Worm (Caenorhabditis elegans) whole organism, L2 larva: Measurements from ENCODE around the gene Y57G11C.48.
A peak's percentile ranks its signal among the peaks of the same experiment; 100 is the strongest.

ENCODE experiments used
- C34F6.9 ChIP-seq: fragments of 150-350 bp; optimal IDR thresholded peaks from 2 replicates; lab custom pipeline; 2014; ENCODE audit warnings: missing biosample characterization, missing genetic modification characterization
- F13H6.1 ChIP-seq: sonication (generic microtip); optimal IDR thresholded peaks from 2 replicates; lab custom pipeline; 2016; ENCODE audit warnings: missing genetic modification characterization, missing compliant biosample characterization
- R02D3.7 ChIP-seq: fragments of 150-350 bp; optimal IDR thresholded peaks from 2 replicates; lab custom pipeline; 2014; ENCODE audit warnings: missing biosample characterization, missing genetic modification characterization
- Y55F3AM.14 ChIP-seq: fragments of 200-800 bp; sonication (Bioruptor generic); optimal IDR thresholded peaks from 2 replicates; lab custom pipeline; 2018; ENCODE audit warnings: mild to moderate bottlenecking, missing genetic modification characterization, missing compliant biosample characterization
- ZK546.5 ChIP-seq: sonication (generic microtip); optimal IDR thresholded peaks from 2 replicates; lab custom pipeline; 2017; ENCODE audit warnings: missing biosample characterization, missing genetic modification characterization
- ama-1 ChIP-seq: fragments of 150-350 bp; optimal IDR thresholded peaks from 2 replicates; lab custom pipeline; 2018; ENCODE audit warnings: inconsistent platforms
- ceh-82 ChIP-seq: fragments of 150-350 bp; optimal IDR thresholded peaks from 2 replicates; lab custom pipeline; 2014; ENCODE audit warnings: missing biosample characterization, missing genetic modification characterization
- crh-2 ChIP-seq: sonication (generic microtip); optimal IDR thresholded peaks from 2 replicates; lab custom pipeline; 2017; ENCODE audit warnings: missing biosample characterization, missing genetic modification characterization
- dmd-4 ChIP-seq: sonication (generic microtip); optimal IDR thresholded peaks from 2 replicates; lab custom pipeline; 2017; ENCODE audit warnings: missing biosample characterization, missing genetic modification characterization
- elt-1 ChIP-seq: fragments of 150-350 bp; optimal IDR thresholded peaks from 2 replicates; lab custom pipeline; 2014; ENCODE audit warnings: missing biosample characterization, missing genetic modification characterization
- elt-3 ChIP-seq: sonication (generic microtip); optimal IDR thresholded peaks from 2 replicates; lab custom pipeline; 2017; ENCODE audit warnings: missing biosample characterization, missing genetic modification characterization
- fos-1 ChIP-seq: fragments of 150-350 bp; optimal IDR thresholded peaks from 2 replicates; lab custom pipeline; 2014; ENCODE audit warnings: missing biosample characterization, missing genetic modification characterization
- gmeb-1 ChIP-seq: fragments of 150-350 bp; optimal IDR thresholded peaks from 2 replicates; lab custom pipeline; 2014; ENCODE audit warnings: missing biosample characterization, missing genetic modification characterization
- lin-13 ChIP-seq: fragments of 150-350 bp; optimal IDR thresholded peaks from 2 replicates; lab custom pipeline; 2014; ENCODE audit warnings: missing biosample characterization, missing genetic modification reagents, missing genetic modification characterization
- lsy-2 ChIP-seq, 2 experiments: fragments of 150-350 bp in 1 of 2; sonication (generic microtip) in 1 of 2; optimal IDR thresholded peaks; 2 replicates each; lab custom pipeline; 2014 to 2017; ENCODE audit warnings: missing biosample characterization in 2 of 2, missing genetic modification characterization in 2 of 2
- mbf-1 ChIP-seq: sonication (generic microtip); optimal IDR thresholded peaks from 2 replicates; lab custom pipeline; 2017; ENCODE audit warnings: missing biosample characterization, missing genetic modification characterization
- mdl-1 ChIP-seq, 2 experiments: fragments of 150-350 bp in 1 of 2; sonication (generic microtip) in 1 of 2; optimal IDR thresholded peaks; 2 replicates each; lab custom pipeline; 2017; ENCODE audit warnings: missing biosample characterization in 2 of 2, missing genetic modification characterization in 2 of 2
- nhr-10 ChIP-seq: sonication (generic microtip); optimal IDR thresholded peaks from 2 replicates; lab custom pipeline; 2017; ENCODE audit warnings: missing biosample characterization, missing genetic modification characterization
- nhr-11 ChIP-seq: fragments of 150-350 bp; optimal IDR thresholded peaks from 2 replicates; lab custom pipeline; 2014; ENCODE audit warnings: missing biosample characterization, missing genetic modification characterization
- nhr-129 ChIP-seq: fragments of 150-350 bp; optimal IDR thresholded peaks from 2 replicates; lab custom pipeline; 2014; ENCODE audit warnings: missing biosample characterization, missing genetic modification characterization
- nhr-21 ChIP-seq: fragments of 150-350 bp; optimal IDR thresholded peaks from 2 replicates; lab custom pipeline; 2014; ENCODE audit warnings: missing biosample characterization, missing genetic modification characterization
- nhr-23 ChIP-seq: fragments of 150-350 bp; optimal IDR thresholded peaks from 2 replicates; lab custom pipeline; 2014; ENCODE audit warnings: missing biosample characterization, missing genetic modification reagents, missing genetic modification characterization
- nhr-237 ChIP-seq: fragments of 150-350 bp; optimal IDR thresholded peaks from 2 replicates; lab custom pipeline; 2014; ENCODE audit warnings: missing biosample characterization, missing genetic modification characterization
- nhr-25 ChIP-seq: fragments of 150-350 bp; sonication (generic microtip); optimal IDR thresholded peaks from 3 replicates; lab custom pipeline; 2014; ENCODE audit warnings: missing biosample characterization, missing genetic modification characterization
- nhr-77 ChIP-seq: fragments of 150-350 bp; optimal IDR thresholded peaks from 2 replicates; lab custom pipeline; 2014; ENCODE audit warnings: missing biosample characterization, missing genetic modification characterization
- sem-4 ChIP-seq: fragments of 150-350 bp; optimal IDR thresholded peaks from 2 replicates; lab custom pipeline; 2014; ENCODE audit warnings: missing biosample characterization, missing genetic modification reagents, missing genetic modification characterization
- sma-9 ChIP-seq, 2 experiments: fragments of 150-350 bp in 1 of 2; sonication (generic microtip) in 1 of 2; optimal IDR thresholded peaks; 2 replicates each; lab custom pipeline; 2014 to 2016; ENCODE audit warnings: missing genetic modification characterization in 2 of 2, mild to moderate bottlenecking in 1 of 2, missing biosample characterization in 1 of 2, missing compliant biosample characterization in 1 of 2, missing genetic modification reagents in 1 of 2, moderate library complexity in 1 of 2
- snpc-4 ChIP-seq: fragments of 150-350 bp; optimal IDR thresholded peaks from 2 replicates; lab custom pipeline; 2014; ENCODE audit warnings: missing biosample characterization, missing genetic modification characterization
- unc-39 ChIP-seq: fragments of 150-350 bp; optimal IDR thresholded peaks from 2 replicates; lab custom pipeline; 2014; ENCODE audit warnings: missing biosample characterization, missing genetic modification characterization
- ztf-1 ChIP-seq: fragments of 200-800 bp; sonication (Bioruptor generic); conservative IDR thresholded peaks from 2 replicates; pipeline ENCODE4 v1.3.6; 2022; ENCODE audit warnings: missing genetic modification characterization, missing compliant biosample characterization
- ztf-11 ChIP-seq: sonication (generic microtip); optimal IDR thresholded peaks from 2 replicates; lab custom pipeline; 2017; ENCODE audit warnings: missing biosample characterization, missing genetic modification characterization
- ztf-4 ChIP-seq: fragments of 150-350 bp; optimal IDR thresholded peaks from 2 replicates; lab custom pipeline; 2014; ENCODE audit warnings: missing biosample characterization, missing genetic modification characterization

Y57G11C.48 gene

ce11 chrIV:14944234-14944633 is at the start of gene Y57G11C.48:
Gene Y57G11C.48 (minus strand): TSS chrIV:14944334.
- TF ChIP-seq nhr-21 (tag; lab: Kevin White, UChicago) (no peak), C34F6.9 (tag; lab: Kevin White, UChicago) (no peak), nhr-129 (no peak), fos-1 (tag; lab: Kevin White, UChicago) (no peak), unc-39 (no peak), mbf-1 (no peak), ztf-1 (GFP tag; lab: Robert Waterston, UW) (no peak), gmeb-1 (tag; lab: Kevin White, UChicago) (no peak), Y55F3AM.14 (GFP tag; lab: Kevin White, UChicago) (no peak), nhr-23 (tag; lab: Kevin White, UChicago) (no peak), nhr-10 (no peak), lsy-2 (tag; optimal IDR thresholded peaks at IDR 0.05; lab: Kevin White, UChicago) (no peak), ztf-11 (no peak)

DNA sequence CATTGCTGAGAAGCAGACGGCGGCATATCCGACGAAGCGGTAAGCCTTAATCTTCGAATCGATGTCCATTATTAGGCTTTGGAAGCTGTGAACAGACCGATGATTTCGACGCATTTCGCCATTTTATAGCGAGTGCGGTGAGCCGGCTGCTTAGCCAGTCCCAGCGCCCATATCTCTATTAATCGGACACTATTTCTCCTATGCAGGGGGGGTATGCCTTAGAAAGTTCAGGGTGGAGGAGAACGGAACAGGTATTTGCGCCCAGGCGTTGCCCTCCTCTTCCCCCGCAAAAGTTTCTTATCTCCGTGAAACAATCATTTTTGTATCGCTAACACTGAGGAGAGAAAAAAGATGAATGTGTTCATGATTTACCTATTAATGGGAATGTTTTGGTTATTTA is 42.5 kb upstream of the Y57G11C.48 start, which contains the start of gene dpy-4:
Gene dpy-4 (minus strand): TSS at position 101 of the 400 bp plus-strand sequence.
- TF ChIP-seq nhr-10 (no peak), sem-4 (tag; lab: Kevin White, UChicago) (no peak), ceh-82 (no peak), mdl-1 (tag; optimal IDR thresholded peaks at IDR 0.05; lab: Kevin White, UChicago) (no peak), Y55F3AM.14 (GFP tag; lab: Kevin White, UChicago) (no peak), nhr-77 (tag; lab: Kevin White, UChicago) (no peak), fos-1 (tag; lab: Kevin White, UChicago) (no peak), ZK546.5 (tag; lab: Kevin White, UChicago) (no peak), F13H6.1 (no peak), lin-13 (GFP tag; lab: Kevin White, UChicago) (no peak), elt-3 (no peak), nhr-129 (no peak), mbf-1 (no peak), sma-9 (GFP tag; optimal IDR thresholded peaks at IDR 0.05; lab: Kevin White, UChicago) (no peak), sma-9 (tag; optimal IDR thresholded peaks at IDR 0.05; lab: Kevin White, UChicago) (no peak), ztf-11 (no peak)
- TF ChIP-seq, all 48 proteins: peak for 0

- TF ChIP-seq R02D3.7 (tag; lab: Kevin White, UChicago) (no peak), ZK546.5 (tag; lab: Kevin White, UChicago) (no peak), nhr-11 (tag; lab: Kevin White, UChicago) (no peak)
- TF ChIP-seq, all 48 proteins: peak for 0
Measured at ce11 chrIV:14985859-14986258, 41.7 kb upstream of the Y57G11C.48 start.

DNA sequence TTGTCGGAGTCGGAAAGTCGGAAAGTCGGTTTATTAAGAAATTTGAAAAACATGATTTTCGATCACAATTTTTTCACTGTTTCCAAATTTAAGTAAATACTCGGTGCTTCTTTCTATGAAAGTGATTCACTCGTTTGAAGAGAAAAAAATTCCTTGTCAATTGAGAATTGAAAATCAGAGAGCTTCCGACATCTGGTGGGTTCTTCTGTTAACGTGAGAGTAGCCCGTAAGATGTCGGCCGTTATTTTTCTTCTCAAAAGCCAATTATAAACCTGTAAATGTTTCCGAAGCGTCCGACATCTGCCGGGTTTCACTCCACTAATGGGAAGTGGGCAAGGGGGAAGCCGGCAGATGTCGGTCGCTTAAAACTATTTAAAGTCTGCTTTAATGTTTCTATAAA is 40.9 kb upstream of the Y57G11C.48 start:
- TF ChIP-seq ama-1 (peak; percentile 72), ceh-82 (no peak), gmeb-1 (tag; lab: Kevin White, UChicago) (no peak), crh-2 (no peak), lin-13 (GFP tag; lab: Kevin White, UChicago) (no peak), snpc-4 (tag; lab: Kevin White, UChicago) (peak; percentile 54), nhr-21 (tag; lab: Kevin White, UChicago) (peak; percentile 18), mdl-1 (tag; optimal IDR thresholded peaks at IDR 0.05; lab: Kevin White, UChicago) (peak in 1 of 2 experiments; percentile 10), mbf-1 (no peak)

DNA sequence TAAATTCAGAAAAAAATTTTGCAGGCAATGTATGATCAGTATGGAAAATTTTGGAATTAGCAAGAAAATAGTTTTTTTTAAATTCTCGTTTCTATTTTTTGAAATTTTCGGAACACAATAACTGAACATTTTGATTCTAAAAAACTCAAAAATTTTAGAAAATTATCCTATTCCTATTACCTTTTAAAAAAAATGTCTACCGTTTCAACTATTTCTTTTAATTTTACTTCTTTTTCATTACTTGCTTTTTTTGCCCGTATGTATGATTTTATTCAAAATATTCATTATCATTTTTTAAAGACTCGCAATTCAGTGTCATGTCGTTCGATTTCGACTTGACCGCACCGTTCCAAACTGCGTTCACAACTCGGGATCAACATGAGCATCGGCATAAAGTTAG is 37.2 kb upstream of the Y57G11C.48 start, which contains the start of gene atln-2:
Gene atln-2 (plus strand): TSS at position 301 of the 400 bp plus-strand sequence.
- TF ChIP-seq R02D3.7 (tag; lab: Kevin White, UChicago) (no peak), sem-4 (tag; lab: Kevin White, UChicago) (no peak), crh-2 (no peak), nhr-237 (no peak), lin-13 (GFP tag; lab: Kevin White, UChicago) (no peak), ztf-4 (tag; lab: Kevin White, UChicago) (no peak), dmd-4 (tag; lab: Kevin White, UChicago) (no peak), mdl-1 (tag; optimal IDR thresholded peaks at IDR 0.05; lab: Kevin White, UChicago) (no peak), lsy-2 (tag; optimal IDR thresholded peaks at IDR 0.05; lab: Kevin White, UChicago) (no peak), nhr-25 (tag; lab: Kevin White, UChicago) (no peak), mbf-1 (no peak)
- TF ChIP-seq, all 48 proteins: peak for 0

- TF ChIP-seq dmd-4 (tag; lab: Kevin White, UChicago) (no peak), ZK546.5 (tag; lab: Kevin White, UChicago) (no peak), ztf-4 (tag; lab: Kevin White, UChicago) (no peak), elt-1 (tag; lab: Kevin White, UChicago) (no peak)
Measured at ce11 chrIV:14978204-14978603, 34.1 kb upstream of the Y57G11C.48 start.
